Worm (Caenorhabditis elegans): ENCODE measurements around the gene mrpl-12.
A peak's percentile ranks its signal among the peaks of the same experiment; 100 is the strongest.
"Not testable (repeated sequence)": the region's sequence is repeated elsewhere in the genome, so short reads cannot be mapped to it uniquely, and the experiment has no call there.

- not testable (repeated sequence) for TF ChIP-seq rec-8 (tag; optimal IDR thresholded peaks at IDR 0.05); sptf-2 (GFP tag; optimal IDR thresholded peaks at IDR 0.05); snpc-4 (GFP tag; optimal IDR thresholded peaks at IDR 0.05); ztf-26 (tag; optimal IDR thresholded peaks at IDR 0.05); unc-62 (GFP tag; optimal IDR thresholded peaks at IDR 0.05); snpc-1.3 (tag; optimal IDR thresholded peaks at IDR 0.05; ENCODE audit: insufficient read depth)
- TF ChIP-seq F49E8.2 (tag; optimal IDR thresholded peaks at IDR 0.05; ENCODE audit: insufficient read depth) (peak; percentile 39), snpc-4 (tag; optimal IDR thresholded peaks at IDR 0.05) (peak in 1 of 4 experiments; percentile 8), hrde-1 (tag; optimal IDR thresholded peaks at IDR 0.05; ENCODE audit: borderline replicate concordance) (peak; percentile 53)
Observed at ce11 chrIII:10750043-10750442, 42.5 kb downstream of the mrpl-12 start, which contains the start of gene enu-3.6.
